Fruit fly (Drosophila melanogaster): ENCODE results near the gene lmgA.
A peak's percentile ranks its signal among the peaks of the same experiment; 100 is the strongest.

lmgA gene

dm6 chr2L:8517256-8517694 is 11.1 kb downstream of the lmgA start, which contains the start of the genes mRpL51 and Uba4:
TSS of gene mRpL51 (minus strand) at chr2L:8517380.
TSS of gene Uba4 (plus strand) at chr2L:8517411.
- no peak for TF ChIP-seq CG10543 (GFP tag; optimal IDR thresholded peaks at IDR 0.05)
- no peak for TF ChIP-seq gce (GFP tag; IDR thresholded peaks at IDR 0.05)
- no peak for TF ChIP-seq NK7.1 (GFP tag; optimal IDR thresholded peaks at IDR 0.05)
- TF ChIP-seq fru (optimal IDR thresholded peaks at IDR 0.05): no peak
- TF ChIP-seq BEAF-32 (GFP tag; optimal IDR thresholded peaks at IDR 0.05): peak; percentile 59
- peak; percentile 23 for TF ChIP-seq ERR (GFP tag; optimal IDR thresholded peaks at IDR 0.05)
- TF ChIP-seq tup (GFP tag; optimal IDR thresholded peaks at IDR 0.05): no peak
- TF ChIP-seq CG9437 (GFP tag; optimal IDR thresholded peaks at IDR 0.05): no peak
- peak; percentile 69 for TF ChIP-seq HLH4C (GFP tag; IDR thresholded peaks at IDR 0.05; ENCODE audit: partially characterized antibody)
- TF ChIP-seq Jarid2 (GFP tag; optimal IDR thresholded peaks at IDR 0.05): no peak
- no peak for TF ChIP-seq Lim3 (GFP tag; IDR thresholded peaks at IDR 0.05)
- no peak for TF ChIP-seq CG10321 (GFP tag; IDR thresholded peaks at IDR 0.05)
- TF ChIP-seq run (tag; optimal IDR thresholded peaks at IDR 0.05): no peak
- no peak for TF ChIP-seq Sox100B (GFP tag; optimal IDR thresholded peaks at IDR 0.05)
- peak; percentile 73; the same call in 3 of the 4 replicates for TF ChIP-seq Dll (GFP tag; IDR thresholded peaks at IDR 0.05; ENCODE audit: partially characterized antibody)
- TF ChIP-seq pnt (GFP tag; optimal IDR thresholded peaks at IDR 0.05): peak; percentile 9
- TF ChIP-seq CG1529 (GFP tag; optimal IDR thresholded peaks at IDR 0.05): no peak
- TF ChIP-seq CG7271 (tag; optimal IDR thresholded peaks at IDR 0.05): no peak
- no peak for TF ChIP-seq Hr78 (GFP tag; optimal IDR thresholded peaks at IDR 0.05)
- peak; percentile 39 for TF ChIP-seq NC2β (GFP tag; optimal IDR thresholded peaks at IDR 0.05)
- no peak for TF ChIP-seq dimm (GFP tag; IDR thresholded peaks at IDR 0.05)
- no peak for TF ChIP-seq CG32532 (GFP tag; IDR thresholded peaks at IDR 0.05)
- TF ChIP-seq CG18619 (GFP tag; optimal IDR thresholded peaks at IDR 0.05): peak; percentile 4
- TF ChIP-seq ken (GFP tag; IDR thresholded peaks at IDR 0.05): no peak
- no peak for TF ChIP-seq CG32772 (GFP tag; IDR thresholded peaks at IDR 0.05)
- peak; percentile 3 for TF ChIP-seq CG15269 (tag; optimal IDR thresholded peaks at IDR 0.05)
- no peak for TF ChIP-seq tap (tag; optimal IDR thresholded peaks at IDR 0.05)
- TF ChIP-seq B-H1 (GFP tag; IDR thresholded peaks at IDR 0.05): no peak
- no peak for TF ChIP-seq Oli (tag; optimal IDR thresholded peaks at IDR 0.05)
- TF ChIP-seq CG14860 (GFP tag; IDR thresholded peaks at IDR 0.05; ENCODE audit: partially characterized antibody): 0 out of 3 replicates have a peak, but pooled peaks have one; percentile 52
- TF ChIP-seq CG15514 (GFP tag; optimal IDR thresholded peaks at IDR 0.05): peak; percentile 92
- no peak for TF ChIP-seq CG11560 (tag; IDR thresholded peaks at IDR 0.05)
- TF ChIP-seq CG13287 (GFP tag; IDR thresholded peaks at IDR 0.05; ENCODE audit: partially characterized antibody): peak; percentile 79
- no peak for TF ChIP-seq hb (GFP tag; IDR thresholded peaks at IDR 0.05; ENCODE audit: partially characterized antibody)
- peak; percentile 80; the same call in 1 of the 2 replicates for TF ChIP-seq MBD-R2 (GFP tag; IDR thresholded peaks at IDR 0.05)
- peak; percentile 71 for TF ChIP-seq pzg (GFP tag; optimal IDR thresholded peaks at IDR 0.05)
- peak; percentile 34 for TF ChIP-seq fu2 (GFP tag; optimal IDR thresholded peaks at IDR 0.05)
- no peak for TF ChIP-seq Kr (GFP tag; optimal IDR thresholded peaks at IDR 0.05)
- TF ChIP-seq Blimp-1 (GFP tag; optimal IDR thresholded peaks at IDR 0.05): peak; percentile 24
- TF ChIP-seq Bgb (GFP tag; IDR thresholded peaks at IDR 0.05; ENCODE audit: partially characterized antibody): peak; percentile 50; the same call in 1 of the 2 replicates
- no peak for TF ChIP-seq CG14965 (GFP tag; optimal IDR thresholded peaks at IDR 0.05; ENCODE audit: borderline replicate concordance)
- TF ChIP-seq sens-2 (GFP tag; IDR thresholded peaks at IDR 0.05): no peak
- TF ChIP-seq ssp (GFP tag; IDR thresholded peaks at IDR 0.05): no peak
- TF ChIP-seq CG33213 (GFP tag; optimal IDR thresholded peaks at IDR 0.05): peak; percentile 28
- no peak for TF ChIP-seq Atf3 (GFP tag; optimal IDR thresholded peaks at IDR 0.05)
- TF ChIP-seq CG4404 (GFP tag; IDR thresholded peaks at IDR 0.05): no peak
- TF ChIP-seq Mrtf (GFP tag; IDR thresholded peaks at IDR 0.05): no peak
- no peak for TF ChIP-seq Eip74EF (GFP tag; optimal IDR thresholded peaks at IDR 0.05)
- TF ChIP-seq yki (optimal IDR thresholded peaks at IDR 0.05): no peak
- peak; percentile 59; the same call in 2 of the 3 replicates for TF ChIP-seq CG16813 (GFP tag; IDR thresholded peaks at IDR 0.05; ENCODE audit: partially characterized antibody)
